Fruit fly (Drosophila melanogaster) whole organism, pupa: Measurements from ENCODE around the gene Clic.

Experiments
- CG10348 ChIP-seq: fragments of 200-800 bp; sonication (Bioruptor generic); IDR thresholded peaks from 2 replicates; pipeline ENCODE4 v1.3.6; 2022; ENCODE audit warnings: missing biosample characterization, missing genetic modification characterization
- CG12605 ChIP-seq: fragments of 200-800 bp; sonication (Bioruptor generic); IDR thresholded peaks from 2 replicates; pipeline ENCODE4 v1.3.6; 2022; ENCODE audit warnings: missing biosample characterization, missing genetic modification characterization
- CG13204 ChIP-seq: fragments of 200-800 bp; sonication (Bioruptor generic); optimal IDR thresholded peaks from 2 replicates; lab custom pipeline; 2018; ENCODE audit warnings: missing biosample characterization, mild to moderate bottlenecking, missing genetic modification characterization, moderate library complexity
- CG14655 ChIP-seq: fragments of 200-800 bp; sonication (Bioruptor generic); optimal IDR thresholded peaks from 3 replicates; lab custom pipeline; 2017; ENCODE audit warnings: mild to moderate bottlenecking, missing biosample characterization, missing genetic modification reagents, missing genetic modification characterization
- CG15710 ChIP-seq: fragments of 200-800 bp; sonication (Bioruptor generic); optimal IDR thresholded peaks from 2 replicates; lab custom pipeline; 2018; ENCODE audit warnings: missing biosample characterization, mild to moderate bottlenecking, missing genetic modification characterization, moderate library complexity
- CG17806 ChIP-seq: fragments of 200-800 bp; sonication (Bioruptor generic); optimal IDR thresholded peaks from 2 replicates; lab custom pipeline; 2018; ENCODE audit warnings: missing biosample characterization, mild to moderate bottlenecking, missing genetic modification characterization, moderate library complexity
- CG32121 ChIP-seq: fragments of 200-800 bp; sonication (Bioruptor generic); IDR thresholded peaks from 2 replicates; pipeline ENCODE4 v1.3.6; 2022; ENCODE audit warnings: missing biosample characterization, missing genetic modification characterization
- CG34367 ChIP-seq: fragments of 200-800 bp; sonication (Bioruptor generic); optimal IDR thresholded peaks from 2 replicates; lab custom pipeline; 2018; ENCODE audit warnings: missing biosample characterization, mild to moderate bottlenecking, missing genetic modification characterization
- CG4496 ChIP-seq: fragments of 200-800 bp; sonication (Bioruptor generic); IDR thresholded peaks from 3 replicates; pipeline ENCODE4 v1.3.6; 2022; ENCODE audit warnings: missing biosample characterization, missing genetic modification characterization
- CG8159 ChIP-seq: fragments of 200-800 bp; sonication (Bioruptor generic); optimal IDR thresholded peaks from 3 replicates; lab custom pipeline; 2018; ENCODE audit warnings: missing biosample characterization, mild to moderate bottlenecking, missing genetic modification characterization, moderate library complexity
- CG8301 ChIP-seq: fragments of 200-800 bp; sonication (Bioruptor generic); optimal IDR thresholded peaks from 2 replicates; lab custom pipeline; 2018; ENCODE audit warnings: missing biosample characterization, mild to moderate bottlenecking, missing genetic modification characterization
- CG9948 ChIP-seq: fragments of 200-800 bp; sonication (Bioruptor generic); optimal IDR thresholded peaks from 2 replicates; lab custom pipeline; 2018; ENCODE audit warnings: missing biosample characterization, mild to moderate bottlenecking, missing genetic modification characterization, moderate library complexity
- D1 ChIP-seq: fragments of 200-800 bp; sonication (Bioruptor generic); optimal IDR thresholded peaks from 2 replicates; lab custom pipeline; 2018; ENCODE audit warnings: missing biosample characterization, mild to moderate bottlenecking, missing genetic modification characterization, moderate library complexity
- EcR ChIP-seq: fragments of 200-800 bp; sonication (Bioruptor generic); optimal IDR thresholded peaks from 3 replicates; lab custom pipeline; 2019; ENCODE audit warnings: missing biosample characterization, missing genetic modification characterization, mild to moderate bottlenecking, moderate library complexity, missing genetic modification reagents
- Ets98B ChIP-seq: fragments of 200-800 bp; sonication (Bioruptor generic); IDR thresholded peaks from 2 replicates; pipeline ENCODE4 v1.3.6; 2022; ENCODE audit warnings: missing biosample characterization, missing genetic modification characterization
- Pif1A ChIP-seq: fragments of 200-800 bp; sonication (Bioruptor generic); optimal IDR thresholded peaks from 3 replicates; lab custom pipeline; 2016; ENCODE audit warnings: missing biosample characterization, missing genetic modification characterization
- Pif1B ChIP-seq: fragments of 200-800 bp; sonication (Bioruptor generic); optimal IDR thresholded peaks from 3 replicates; lab custom pipeline; 2016; ENCODE audit warnings: missing biosample characterization, missing genetic modification characterization
- Snoo ChIP-seq: fragments of 200-800 bp; sonication (Bioruptor generic); optimal IDR thresholded peaks from 3 replicates; lab custom pipeline; 2017; ENCODE audit warnings: missing biosample characterization, mild to moderate bottlenecking, missing genetic modification characterization, inconsistent platforms
- fd96Ca ChIP-seq: fragments of 200-800 bp; sonication (Bioruptor generic); IDR thresholded peaks from 3 replicates; pipeline ENCODE4 v1.3.6; 2022; ENCODE audit warnings: missing biosample characterization, missing genetic modification characterization
- gl ChIP-seq: fragments of 200-800 bp; sonication (Bioruptor generic); optimal IDR thresholded peaks from 2 replicates; lab custom pipeline; 2018; ENCODE audit warnings: missing biosample characterization, mild to moderate bottlenecking, missing genetic modification characterization
- rn ChIP-seq: fragments of 200-800 bp; sonication (Bioruptor generic); IDR thresholded peaks from 2 replicates; pipeline ENCODE4 v1.3.6; 2022; ENCODE audit warnings: missing biosample characterization, missing genetic modification characterization

The Clic gene

DNA sequence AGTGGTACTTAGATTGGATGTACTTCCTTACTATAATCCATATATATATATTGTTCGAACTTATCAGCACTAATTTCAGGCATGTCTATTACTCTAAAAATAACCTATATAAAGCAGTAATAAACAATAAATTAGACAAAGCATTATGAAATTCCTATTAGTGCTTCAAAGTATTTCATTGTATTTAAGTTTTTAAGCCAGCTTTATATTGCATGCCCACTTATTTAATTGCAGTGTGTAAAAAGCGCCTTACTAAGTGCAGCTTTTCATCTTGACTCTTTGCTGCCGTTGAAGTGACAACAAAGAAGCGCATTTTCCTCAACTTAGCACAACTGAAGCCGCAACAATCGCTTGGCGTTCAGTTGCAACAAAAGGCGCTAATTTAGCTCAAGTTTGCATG lies 3.3 kb downstream of the Clic start:
- TF ChIP-seq CG14655 (GFP tag; lab: Kevin White, UChicago) (peak; percentile 53), CG17806 (tag; lab: Kevin White, UChicago) (no peak), Ets98B (GFP tag; lab: Robert Waterston, UW) (0 out of 2 replicates have a peak, but pooled peaks have one; percentile 16), rn (no peak), CG8301 (tag; lab: Kevin White, UChicago) (peak; percentile 15), EcR (no peak), CG34367 (tag; lab: Kevin White, UChicago) (no peak), fd96Ca (GFP tag; lab: Robert Waterston, UW) (no peak), CG13204 (no peak)

DNA sequence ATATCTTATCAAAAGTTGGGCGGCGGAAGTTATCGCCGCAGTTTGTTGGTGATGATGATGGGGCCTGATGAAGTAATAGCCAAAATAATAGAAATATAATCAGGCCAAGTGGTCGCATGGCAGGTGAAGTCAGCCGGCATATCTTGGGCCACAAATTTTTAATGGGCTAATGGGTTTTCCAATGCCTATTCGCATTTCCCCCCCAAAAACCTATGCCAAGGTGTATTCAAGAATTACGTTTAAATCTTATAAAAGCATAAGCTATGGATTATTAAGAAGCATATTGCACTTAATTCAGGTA lies 4.0 kb downstream of the Clic start:
- TF ChIP-seq CG10348 (no peak), EcR (no peak), CG4496 (GFP tag; lab: Robert Waterston, UW) (no peak), CG13204 (no peak)

DNA sequence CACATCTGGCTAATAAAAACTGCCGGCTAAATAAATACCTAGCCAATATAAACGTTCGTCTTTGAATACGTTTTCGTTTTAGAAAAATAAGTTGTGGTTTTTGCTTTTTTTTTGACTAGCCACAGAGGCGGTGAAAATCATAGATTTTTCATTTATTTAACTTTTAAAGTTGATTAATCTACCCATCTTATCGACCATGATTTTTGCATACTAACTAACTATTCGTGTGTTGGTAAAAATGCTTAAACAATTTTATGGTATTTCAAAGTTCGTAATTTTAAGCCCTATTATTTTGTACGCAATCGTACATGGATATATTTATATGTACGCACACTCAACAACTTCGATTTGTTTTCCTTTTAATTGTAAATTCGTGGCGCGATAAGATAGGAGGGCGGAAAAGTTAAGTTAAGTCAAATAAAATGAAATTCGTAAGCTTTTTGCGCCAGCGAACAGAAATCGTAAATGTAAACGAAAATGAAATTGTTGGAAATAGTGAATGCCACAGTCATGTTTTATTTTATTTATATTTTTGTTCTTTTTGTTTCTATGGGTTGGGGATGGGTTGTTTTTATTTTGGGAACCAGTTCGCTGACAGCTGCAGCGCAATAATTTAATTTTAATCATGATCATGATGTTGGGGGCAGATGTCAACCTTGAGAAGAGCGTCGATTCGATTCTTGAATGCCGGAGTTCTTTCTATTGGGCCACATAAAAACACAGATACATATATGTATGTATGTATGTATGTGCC lies 4.5 kb downstream of the Clic start:
- TF ChIP-seq EcR: no peak
- no peak for TF ChIP-seq CG13204
- no peak for TF ChIP-seq CG34367 (tag; lab: Kevin White, UChicago)
- TF ChIP-seq CG9948 (tag; lab: Kevin White, UChicago): no peak
- TF ChIP-seq CG17806 (tag; lab: Kevin White, UChicago): no peak
- TF ChIP-seq CG12605 (GFP tag; lab: Robert Waterston, UW): peak; percentile 42; the same call in 1 of the 2 replicates
- peak; percentile 40; the same call in 1 of the 3 replicates for TF ChIP-seq CG4496 (GFP tag; lab: Robert Waterston, UW)
- TF ChIP-seq Ets98B (GFP tag; lab: Robert Waterston, UW): peak; percentile 56; the same call in 1 of the 2 replicates
- TF ChIP-seq CG14655 (GFP tag; lab: Kevin White, UChicago): no peak
- no peak for TF ChIP-seq Pif1A (GFP tag; lab: Kevin White, UChicago)
- TF ChIP-seq Snoo (tag; lab: Kevin White, UChicago): no peak
- peak; percentile 20 for TF ChIP-seq CG8301 (tag; lab: Kevin White, UChicago)
- TF ChIP-seq CG15710 (tag; lab: Kevin White, UChicago): no peak
- peak; percentile 56 for TF ChIP-seq CG32121 (GFP tag; lab: Robert Waterston, UW)
- TF ChIP-seq rn: no peak
- TF ChIP-seq gl: no peak
- TF ChIP-seq fd96Ca (GFP tag; lab: Robert Waterston, UW): no peak
- peak; percentile 4 for TF ChIP-seq Pif1B (GFP tag; lab: Kevin White, UChicago)

DNA sequence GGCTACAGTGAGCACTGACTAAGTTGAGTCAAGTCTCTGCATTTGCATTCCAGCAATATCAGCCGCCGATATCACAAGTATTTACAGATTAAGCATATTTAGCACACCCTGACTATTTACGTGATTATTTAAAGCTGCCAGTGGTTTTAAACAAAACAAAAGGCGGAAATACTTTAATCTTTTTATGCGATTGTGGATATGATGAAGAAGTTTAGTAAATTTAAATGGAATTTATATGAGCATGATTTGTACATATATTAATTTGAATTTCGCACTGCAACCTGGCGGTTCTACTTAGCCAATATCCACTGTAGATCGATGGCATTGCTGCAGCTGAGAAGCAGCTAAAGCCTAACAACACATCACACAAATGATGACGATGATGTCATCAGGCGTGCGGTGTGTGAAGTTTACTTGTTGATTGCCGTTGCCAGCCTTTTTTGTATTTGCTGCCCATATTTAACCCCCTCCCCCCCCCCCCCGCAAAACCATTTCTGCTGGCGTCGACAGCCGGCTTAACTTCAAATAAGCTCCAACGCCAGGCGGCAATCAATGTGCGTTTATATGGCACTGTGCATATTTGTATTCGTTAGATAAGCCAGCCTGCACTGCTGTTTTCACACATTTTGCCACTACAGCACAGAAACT lies 6.5 kb downstream of the Clic start:
- peak; percentile 38 for TF ChIP-seq Pif1B (GFP tag; lab: Kevin White, UChicago)
- TF ChIP-seq CG34367 (tag; lab: Kevin White, UChicago): peak; percentile 58
- no peak for TF ChIP-seq EcR
- peak; percentile 31 for TF ChIP-seq CG13204
- TF ChIP-seq Pif1A (GFP tag; lab: Kevin White, UChicago): peak; percentile 73
- TF ChIP-seq rn: peak; percentile 41; the same call in 1 of the 2 replicates
- peak; percentile 76 for TF ChIP-seq CG8159 (tag; lab: Kevin White, UChicago)
- peak; percentile 73 for TF ChIP-seq CG15710 (tag; lab: Kevin White, UChicago)
- TF ChIP-seq gl: no peak
- peak; percentile 52 for TF ChIP-seq D1
- TF ChIP-seq CG12605 (GFP tag; lab: Robert Waterston, UW): peak; percentile 52
- TF ChIP-seq CG10348: peak; percentile 58
- peak; percentile 59 for TF ChIP-seq CG17806 (tag; lab: Kevin White, UChicago)
- TF ChIP-seq Snoo (tag; lab: Kevin White, UChicago): peak; percentile 71
- TF ChIP-seq CG32121 (GFP tag; lab: Robert Waterston, UW): peak; percentile 77
- peak; percentile 72 for TF ChIP-seq CG9948 (tag; lab: Kevin White, UChicago)
- TF ChIP-seq Ets98B (GFP tag; lab: Robert Waterston, UW): peak; percentile 77; the same call in 1 of the 2 replicates
- peak; percentile 80 for TF ChIP-seq fd96Ca (GFP tag; lab: Robert Waterston, UW)
- TF ChIP-seq CG4496 (GFP tag; lab: Robert Waterston, UW): peak; percentile 45; the same call in 2 of the 3 replicates
- peak; percentile 86 for TF ChIP-seq CG8301 (tag; lab: Kevin White, UChicago)
- peak; percentile 89 for TF ChIP-seq CG14655 (GFP tag; lab: Kevin White, UChicago)

DNA sequence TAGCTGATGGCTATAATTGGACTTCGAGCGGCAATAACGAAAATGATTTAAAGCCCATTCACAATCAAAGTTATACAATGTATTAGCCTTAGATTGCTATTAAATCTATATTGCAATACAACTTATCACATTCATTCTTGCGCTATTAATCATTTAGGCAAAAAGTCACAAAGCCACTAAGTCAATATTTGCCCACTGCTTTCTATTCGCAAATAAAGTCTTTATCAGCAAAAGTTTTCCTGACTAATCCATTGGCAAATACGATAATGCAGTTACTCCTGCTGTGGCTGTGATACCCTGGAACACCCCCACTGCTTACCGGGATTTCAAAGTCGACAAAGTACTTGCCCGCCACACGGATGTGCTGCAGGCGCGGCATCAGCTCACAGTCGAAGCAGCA lies 8.0 kb downstream of the Clic start:
- no peak for TF ChIP-seq CG13204
- no peak for TF ChIP-seq Ets98B (GFP tag; lab: Robert Waterston, UW)
- TF ChIP-seq, all 21 proteins: peak for 0

DNA sequence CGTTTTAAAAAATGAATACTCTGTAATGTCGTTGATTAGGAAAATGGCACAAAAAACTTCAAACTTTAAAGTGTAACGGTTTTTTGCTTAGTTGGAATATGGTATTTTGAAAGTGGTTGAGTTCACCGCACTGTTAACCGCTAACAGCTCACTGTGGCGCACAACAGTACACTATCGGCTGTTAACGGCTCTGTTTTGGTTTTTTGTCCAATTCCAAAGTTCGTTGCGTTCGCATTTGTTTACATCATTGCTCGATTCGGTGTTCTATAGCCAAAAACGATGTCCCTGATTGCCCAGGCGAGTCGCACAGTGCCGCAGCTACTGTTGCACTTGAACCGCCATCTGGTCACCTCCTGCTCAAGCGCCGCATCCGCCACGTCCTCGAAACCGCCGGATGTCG lies 10.6 kb downstream of the Clic start, which contains the start of gene CG11095:
Gene CG11095 (plus strand): TSS at position 205 of the 400 bp plus-strand sequence.
- TF ChIP-seq CG17806 (tag; lab: Kevin White, UChicago): no peak
- no peak for TF ChIP-seq CG13204
- TF ChIP-seq CG9948 (tag; lab: Kevin White, UChicago): no peak
- no peak for TF ChIP-seq rn
- TF ChIP-seq CG8301 (tag; lab: Kevin White, UChicago): no peak
- TF ChIP-seq D1: no peak
- TF ChIP-seq CG4496 (GFP tag; lab: Robert Waterston, UW): peak; percentile 44; the same call in 1 of the 3 replicates
- no peak for TF ChIP-seq CG15710 (tag; lab: Kevin White, UChicago)
- no peak for TF ChIP-seq Pif1A (GFP tag; lab: Kevin White, UChicago)
- TF ChIP-seq CG12605 (GFP tag; lab: Robert Waterston, UW): peak; percentile 61
- no peak for TF ChIP-seq Snoo (tag; lab: Kevin White, UChicago)
- no peak for TF ChIP-seq CG8159 (tag; lab: Kevin White, UChicago)
- no peak for TF ChIP-seq CG34367 (tag; lab: Kevin White, UChicago)
- TF ChIP-seq CG14655 (GFP tag; lab: Kevin White, UChicago): peak; percentile 13
- no peak for TF ChIP-seq EcR
- TF ChIP-seq CG10348: no peak
- TF ChIP-seq fd96Ca (GFP tag; lab: Robert Waterston, UW): no peak
- TF ChIP-seq Ets98B (GFP tag; lab: Robert Waterston, UW): peak; percentile 32; the same call in 1 of the 2 replicates
- TF ChIP-seq CG32121 (GFP tag; lab: Robert Waterston, UW): no peak
- TF ChIP-seq Pif1B (GFP tag; lab: Kevin White, UChicago): no peak
- TF ChIP-seq gl: peak; percentile 40
